Worm (Caenorhabditis elegans) whole organism, L2 larva: Measurements from ENCODE around the gene F33A8.7.

Source experiments
- ama-1 ChIP-seq: fragments of 150-350 bp; optimal IDR thresholded peaks from 2 replicates; lab custom pipeline; 2018; ENCODE audit warnings: inconsistent platforms
- ceh-82 ChIP-seq: fragments of 150-350 bp; optimal IDR thresholded peaks from 2 replicates; lab custom pipeline; 2014; ENCODE audit warnings: missing biosample characterization, missing genetic modification characterization
- elt-3 ChIP-seq: sonication (generic microtip); optimal IDR thresholded peaks from 2 replicates; lab custom pipeline; 2017; ENCODE audit warnings: missing biosample characterization, missing genetic modification characterization
- fos-1 ChIP-seq: fragments of 150-350 bp; optimal IDR thresholded peaks from 2 replicates; lab custom pipeline; 2014; ENCODE audit warnings: missing biosample characterization, missing genetic modification characterization
- nhr-10 ChIP-seq: sonication (generic microtip); optimal IDR thresholded peaks from 2 replicates; lab custom pipeline; 2017; ENCODE audit warnings: missing biosample characterization, missing genetic modification characterization
- skn-1 ChIP-seq: sonication (generic microtip); optimal IDR thresholded peaks from 2 replicates; lab custom pipeline; 2017; ENCODE audit warnings: missing biosample characterization, missing genetic modification characterization
- snpc-4 ChIP-seq: fragments of 150-350 bp; optimal IDR thresholded peaks from 2 replicates; lab custom pipeline; 2014; ENCODE audit warnings: missing biosample characterization, missing genetic modification characterization
- unc-39 ChIP-seq: fragments of 150-350 bp; optimal IDR thresholded peaks from 2 replicates; lab custom pipeline; 2014; ENCODE audit warnings: missing biosample characterization, missing genetic modification characterization
- ztf-4 ChIP-seq: fragments of 150-350 bp; optimal IDR thresholded peaks from 2 replicates; lab custom pipeline; 2014; ENCODE audit warnings: missing biosample characterization, missing genetic modification characterization

DNA sequence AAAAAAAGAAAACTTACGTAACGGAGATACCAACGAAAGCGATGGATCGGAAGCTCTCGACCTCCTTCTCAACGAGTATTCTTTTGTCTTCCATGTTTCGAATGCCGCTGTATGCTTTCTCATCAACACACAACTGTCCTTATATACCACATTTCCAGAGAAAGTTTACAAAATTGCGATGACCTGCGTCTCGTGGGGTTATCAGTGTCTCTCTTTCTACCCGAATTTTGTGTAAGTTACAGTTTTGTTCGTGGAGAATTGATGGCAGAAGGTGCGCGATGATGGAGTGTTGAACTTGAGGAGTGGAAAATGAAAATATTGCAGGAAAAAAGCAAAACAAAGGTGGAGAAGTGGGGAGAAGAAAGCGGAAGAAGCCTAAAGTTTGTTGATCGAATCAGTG is 11.8 kb downstream of the F33A8.7 start, which contains the start of gene col-81:
- TF ChIP-seq ama-1: no peak
- no peak for TF ChIP-seq ztf-4 (tag; lab: Kevin White, UChicago)
- no peak for TF ChIP-seq skn-1
- TF ChIP-seq unc-39 (tag; lab: Kevin White, UChicago): no peak
- TF ChIP-seq fos-1 (tag; lab: Kevin White, UChicago): no peak
- TF ChIP-seq ceh-82 (tag; lab: Kevin White, UChicago): no peak
- no peak for TF ChIP-seq snpc-4 (tag; lab: Kevin White, UChicago)
- TF ChIP-seq elt-3 (tag; lab: Kevin White, UChicago): no peak
- TF ChIP-seq nhr-10 (tag; lab: Kevin White, UChicago): no peak
